Worm (Caenorhabditis elegans) whole organism, late embryonic: ENCODE measurements around the gene cct-2.

Source experiments
- C08G9.2 ChIP-seq: sonication (generic microtip); optimal IDR thresholded peaks from 2 replicates; lab custom pipeline; 2016; ENCODE audit warnings: mild to moderate bottlenecking, missing genetic modification characterization, moderate library complexity, missing compliant biosample characterization
- F13H6.1 ChIP-seq: sonication (generic microtip); optimal IDR thresholded peaks from 2 replicates; lab custom pipeline; 2016; ENCODE audit warnings: missing genetic modification characterization, missing compliant biosample characterization
- K02D7.2 ChIP-seq: sonication (generic microtip); optimal IDR thresholded peaks from 2 replicates; lab custom pipeline; 2017; ENCODE audit warnings: mild to moderate bottlenecking, missing genetic modification characterization, missing compliant biosample characterization
- T23F11.4 ChIP-seq: fragments of 200-800 bp; sonication (Bioruptor generic); optimal IDR thresholded peaks from 2 replicates; lab custom pipeline; 2018; ENCODE audit warnings: mild to moderate bottlenecking, missing genetic modification characterization, missing compliant biosample characterization
- Y22D7AL.16 ChIP-seq: sonication (generic microtip); optimal IDR thresholded peaks from 2 replicates; lab custom pipeline; 2016; ENCODE audit warnings: missing genetic modification characterization, missing compliant biosample characterization
- ahr-1 ChIP-seq: sonication (generic microtip); optimal IDR thresholded peaks from 2 replicates; lab custom pipeline; 2016; ENCODE audit warnings: missing genetic modification characterization, missing compliant biosample characterization
- ama-1 ChIP-seq: fragments of 150-350 bp; optimal IDR thresholded peaks from 2 replicates; lab custom pipeline; 2014
- ceh-14 ChIP-seq: sonication (generic microtip); optimal IDR thresholded peaks from 2 replicates; lab custom pipeline; 2016; ENCODE audit warnings: missing genotype, missing genetic modification characterization, missing compliant biosample characterization
- ceh-19 ChIP-seq: fragments of 200-800 bp; sonication (Bioruptor generic); optimal IDR thresholded peaks from 2 replicates; lab custom pipeline; 2018; ENCODE audit warnings: mild to moderate bottlenecking, missing genetic modification characterization, missing compliant biosample characterization
- ceh-24 ChIP-seq: sonication (generic microtip); optimal IDR thresholded peaks from 2 replicates; lab custom pipeline; 2016; ENCODE audit warnings: mild to moderate bottlenecking, missing genetic modification characterization, missing compliant biosample characterization
- ceh-31 ChIP-seq: sonication (generic microtip); optimal IDR thresholded peaks from 2 replicates; lab custom pipeline; 2016; ENCODE audit warnings: missing genetic modification characterization, missing compliant biosample characterization
- ceh-48 ChIP-seq: sonication (generic microtip); optimal IDR thresholded peaks from 2 replicates; lab custom pipeline; 2016; ENCODE audit warnings: missing genetic modification characterization, inconsistent platforms, missing compliant biosample characterization
- ceh-9 ChIP-seq: sonication (generic microtip); optimal IDR thresholded peaks from 2 replicates; lab custom pipeline; 2016; ENCODE audit warnings: mild to moderate bottlenecking, missing genetic modification characterization, inconsistent platforms, missing compliant biosample characterization
- elt-2 ChIP-seq: sonication (generic microtip); optimal IDR thresholded peaks from 2 replicates; lab custom pipeline; 2016; ENCODE audit warnings: missing genetic modification reagents, missing genetic modification characterization, missing compliant biosample characterization
- fax-1 ChIP-seq: sonication (generic microtip); optimal IDR thresholded peaks from 2 replicates; lab custom pipeline; 2016; ENCODE audit warnings: missing genotype, missing genetic modification characterization, missing compliant biosample characterization
- fkh-10 ChIP-seq: fragments of 150-350 bp; optimal IDR thresholded peaks from 2 replicates; lab custom pipeline; 2014; ENCODE audit warnings: missing biosample characterization, missing genetic modification reagents, missing genetic modification characterization
- fkh-6 ChIP-seq: sonication (generic microtip); optimal IDR thresholded peaks from 2 replicates; lab custom pipeline; 2016; ENCODE audit warnings: missing genetic modification characterization, missing compliant biosample characterization
- gmeb-2 ChIP-seq: sonication (generic microtip); optimal IDR thresholded peaks from 2 replicates; lab custom pipeline; 2016; ENCODE audit warnings: missing genetic modification characterization, inconsistent platforms, missing compliant biosample characterization
- hlh-13 ChIP-seq: fragments of 200-800 bp; sonication (Bioruptor generic); optimal IDR thresholded peaks from 2 replicates; lab custom pipeline; 2018; ENCODE audit warnings: mild to moderate bottlenecking, missing genetic modification characterization, missing compliant biosample characterization
- hlh-30 ChIP-seq: sonication (generic microtip); optimal IDR thresholded peaks from 2 replicates; lab custom pipeline; 2017; ENCODE audit warnings: antibody characterized with exemption, missing genetic modification characterization, missing compliant biosample characterization; ENCODE audit not compliant: insufficient read depth
- hlh-6 ChIP-seq: sonication (generic microtip); optimal IDR thresholded peaks from 2 replicates; lab custom pipeline; 2016; ENCODE audit warnings: missing genotype, missing genetic modification characterization, missing compliant biosample characterization
- lim-6 ChIP-seq: sonication (generic microtip); optimal IDR thresholded peaks from 2 replicates; lab custom pipeline; 2016; ENCODE audit warnings: missing genetic modification characterization, missing compliant biosample characterization
- lin-11 ChIP-seq: fragments of 200-800 bp; sonication (Bioruptor generic); optimal IDR thresholded peaks from 2 replicates; lab custom pipeline; 2018; ENCODE audit warnings: mild to moderate bottlenecking, missing genetic modification characterization, missing compliant biosample characterization
- madf-2 ChIP-seq: sonication (generic microtip); optimal IDR thresholded peaks from 2 replicates; lab custom pipeline; 2017; ENCODE audit warnings: missing genetic modification characterization, missing compliant biosample characterization
- nfya-1 ChIP-seq: sonication (generic microtip); optimal IDR thresholded peaks from 2 replicates; lab custom pipeline; 2017; ENCODE audit warnings: missing genetic modification characterization, mild to moderate bottlenecking, missing compliant biosample characterization, antibody characterized with exemption, moderate library complexity
- nhr-11 ChIP-seq: fragments of 150-350 bp; optimal IDR thresholded peaks from 2 replicates; lab custom pipeline; 2014; ENCODE audit warnings: missing biosample characterization, missing genetic modification characterization
- nhr-232 ChIP-seq: sonication (generic microtip); optimal IDR thresholded peaks from 2 replicates; lab custom pipeline; 2016; ENCODE audit warnings: missing genetic modification characterization, missing compliant biosample characterization
- npax-4 ChIP-seq: sonication (generic microtip); optimal IDR thresholded peaks from 2 replicates; lab custom pipeline; 2016; ENCODE audit warnings: missing genetic modification characterization, missing compliant biosample characterization
- odd-2 ChIP-seq: sonication (generic microtip); optimal IDR thresholded peaks from 2 replicates; lab custom pipeline; 2017; ENCODE audit warnings: antibody characterized with exemption, mild to moderate bottlenecking, missing genetic modification characterization, missing compliant biosample characterization
- pat-9 ChIP-seq: fragments of 200-800 bp; sonication (Bioruptor generic); optimal IDR thresholded peaks from 2 replicates; lab custom pipeline; 2018; ENCODE audit warnings: mild to moderate bottlenecking, missing genetic modification characterization, moderate library complexity, missing compliant biosample characterization
- pax-1 ChIP-seq: fragments of 150-350 bp; optimal IDR thresholded peaks from 2 replicates; lab custom pipeline; 2014; ENCODE audit warnings: missing biosample characterization, missing genetic modification characterization
- pros-1 ChIP-seq: fragments of 150-350 bp; optimal IDR thresholded peaks from 2 replicates; lab custom pipeline; 2014; ENCODE audit warnings: missing biosample characterization, missing genetic modification reagents, missing genetic modification characterization
- ref-2 ChIP-seq: sonication (generic microtip); optimal IDR thresholded peaks from 2 replicates; lab custom pipeline; 2016; ENCODE audit warnings: missing genetic modification characterization, missing compliant biosample characterization
- sox-2 ChIP-seq: fragments of 200-800 bp; sonication (Bioruptor generic); IDR thresholded peaks from 2 replicates; pipeline ENCODE4 v1.3.6; 2022; ENCODE audit warnings: missing genetic modification reagents, missing genetic modification characterization, missing compliant biosample characterization
- syd-9 ChIP-seq: sonication (generic microtip); optimal IDR thresholded peaks from 2 replicates; lab custom pipeline; 2016; ENCODE audit warnings: mild to moderate bottlenecking, missing genetic modification characterization, moderate library complexity, missing compliant biosample characterization
- tbx-2 ChIP-seq: sonication (generic microtip); optimal IDR thresholded peaks from 2 replicates; lab custom pipeline; 2016; ENCODE audit warnings: missing genetic modification characterization, missing compliant biosample characterization
- tbx-7 ChIP-seq: sonication (generic microtip); optimal IDR thresholded peaks from 2 replicates; lab custom pipeline; 2016; ENCODE audit warnings: missing genotype, missing genetic modification characterization, missing compliant biosample characterization
- ttx-3 ChIP-seq: sonication (generic microtip); optimal IDR thresholded peaks from 2 replicates; lab custom pipeline; 2016; ENCODE audit warnings: missing genetic modification reagents, missing genetic modification characterization, missing compliant biosample characterization
- unc-42 ChIP-seq: sonication (generic microtip); optimal IDR thresholded peaks from 2 replicates; lab custom pipeline; 2016; ENCODE audit warnings: missing genotype, missing genetic modification characterization, missing compliant biosample characterization
- zip-5 ChIP-seq: sonication (generic microtip); optimal IDR thresholded peaks from 2 replicates; lab custom pipeline; 2016; ENCODE audit warnings: missing genetic modification characterization, missing compliant biosample characterization

Gene cct-2

ce11 chrII:8916656-8917055 is 10.9 kb upstream of the cct-2 start:
- TF ChIP-seq lim-6 (no peak), tbx-2 (tag; lab: Kevin White, UChicago) (no peak), ahr-1 (tag; lab: Kevin White, UChicago) (no peak), hlh-13 (GFP tag; lab: Kevin White, UChicago) (no peak), F13H6.1 (tag; lab: Kevin White, UChicago) (no peak), ceh-48 (tag; lab: Kevin White, UChicago) (no peak), C08G9.2 (tag; lab: Kevin White, UChicago) (no peak), ceh-31 (tag; lab: Kevin White, UChicago) (no peak), odd-2 (tag; lab: Kevin White, UChicago) (no peak), hlh-6 (tag; lab: Kevin White, UChicago) (no peak), sox-2 (no peak), fax-1 (no peak)

DNA sequence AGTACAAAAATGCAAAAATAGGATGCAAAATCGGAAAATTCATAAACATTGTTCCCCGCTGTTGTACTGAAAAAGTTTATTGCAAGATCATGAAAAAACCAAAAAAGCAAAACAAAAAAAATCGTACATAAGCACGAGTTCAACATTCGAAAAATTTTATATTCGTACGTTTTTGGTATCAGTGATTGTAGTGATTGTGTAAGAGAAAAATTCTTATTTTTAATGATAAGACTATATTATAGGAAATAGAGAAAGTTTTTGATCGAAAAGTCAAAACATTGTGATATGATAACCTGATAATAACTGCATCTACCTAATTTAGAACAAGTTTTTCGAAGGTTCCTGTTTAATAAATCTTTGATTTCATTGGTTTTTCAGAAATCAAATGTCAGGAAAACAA is 10.2 kb upstream of the cct-2 start:
- no peak for TF ChIP-seq fkh-6
- no peak for TF ChIP-seq gmeb-2 (tag; lab: Kevin White, UChicago)
- no peak for TF ChIP-seq lim-6
- TF ChIP-seq elt-2, result no peak
- no peak for TF ChIP-seq hlh-30 (tag; lab: Kevin White, UChicago)
- no peak for TF ChIP-seq syd-9 (tag; lab: Kevin White, UChicago)
- no peak for TF ChIP-seq ttx-3 (tag; lab: Kevin White, UChicago)
- TF ChIP-seq nhr-11 (tag; lab: Kevin White, UChicago), result no peak
- TF ChIP-seq fkh-10 (GFP tag; lab: Kevin White, UChicago), result no peak
- no peak for TF ChIP-seq ref-2 (tag; lab: Kevin White, UChicago)
- TF ChIP-seq nhr-232 (tag; lab: Kevin White, UChicago), result no peak
- TF ChIP-seq Y22D7AL.16 (tag; lab: Kevin White, UChicago), result no peak
- no peak for TF ChIP-seq C08G9.2 (tag; lab: Kevin White, UChicago)

DNA sequence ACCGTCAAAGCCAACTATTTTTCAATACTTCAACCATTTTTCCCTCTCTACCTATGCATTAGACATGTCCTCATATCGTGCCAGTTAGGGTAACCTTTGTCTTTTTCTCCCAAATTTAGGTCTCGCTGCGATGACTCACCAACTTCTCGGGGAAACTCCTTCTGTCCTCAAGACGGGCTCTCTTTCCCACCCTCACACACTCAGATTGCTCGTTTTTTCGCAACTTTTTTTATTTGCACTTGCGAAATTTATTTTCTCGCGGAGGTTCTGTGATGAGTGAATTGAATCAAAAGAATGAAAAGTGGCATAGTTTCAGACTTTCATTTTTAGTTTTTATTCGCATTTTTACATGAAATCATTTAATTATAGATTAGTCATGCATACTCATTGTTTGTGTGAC is 7.2 kb upstream of the cct-2 start:
- TF ChIP-seq fkh-6, result no peak
- TF ChIP-seq Y22D7AL.16 (tag; lab: Kevin White, UChicago), result no peak
- TF ChIP-seq nfya-1, result no peak
- TF ChIP-seq pros-1 (tag; lab: Kevin White, UChicago), result no peak
- no peak for TF ChIP-seq ref-2 (tag; lab: Kevin White, UChicago)
- TF ChIP-seq npax-4 (tag; lab: Kevin White, UChicago), result no peak
- no peak for TF ChIP-seq zip-5
- no peak for TF ChIP-seq hlh-13 (GFP tag; lab: Kevin White, UChicago)
- no peak for TF ChIP-seq K02D7.2 (tag; lab: Kevin White, UChicago)
- TF ChIP-seq madf-2 (tag; lab: Kevin White, UChicago), result no peak
- TF ChIP-seq ceh-24 (tag; lab: Kevin White, UChicago), result no peak
- TF ChIP-seq ceh-19 (GFP tag; lab: Kevin White, UChicago), result no peak
- TF ChIP-seq lim-6, result no peak
- TF ChIP-seq pax-1 (tag; lab: Kevin White, UChicago), result no peak
- TF ChIP-seq F13H6.1 (tag; lab: Kevin White, UChicago), result no peak
- TF ChIP-seq lin-11 (tag; lab: Kevin White, UChicago), result no peak
- TF ChIP-seq ceh-14 (tag; lab: Kevin White, UChicago), result no peak
- no peak for TF ChIP-seq T23F11.4 (GFP tag; lab: Kevin White, UChicago)
- TF ChIP-seq pat-9 (tag; lab: Kevin White, UChicago), result no peak
- TF ChIP-seq nhr-232 (tag; lab: Kevin White, UChicago), result no peak

ce11 chrII:8920955-8921354 is 6.6 kb upstream of the cct-2 start:
- TF ChIP-seq ceh-9 (no peak), tbx-7 (tag; lab: Kevin White, UChicago) (no peak), unc-42 (peak; percentile 57), ama-1 (lab: Kevin White, UChicago) (no peak)
